Worm (Caenorhabditis elegans) whole organism, midembryonic: ENCODE data around the gene atp-2.

Experiments
- flt-1 ChIP-seq: fragments of 200-800 bp; sonication (Bioruptor generic); IDR thresholded peaks from 2 replicates; pipeline ENCODE4 v1.3.6; 2022; ENCODE audit warnings: missing genetic modification characterization, missing compliant biosample characterization
- klf-2 ChIP-seq: fragments of 200-800 bp; sonication (Bioruptor generic); conservative IDR thresholded peaks from 2 replicates; pipeline ENCODE4 v1.3.6; 2022; ENCODE audit warnings: missing genetic modification reagents, missing genetic modification characterization, missing compliant biosample characterization
- tab-1 ChIP-seq: fragments of 200-800 bp; sonication (Bioruptor generic); IDR thresholded peaks from 2 replicates; pipeline ENCODE4 v1.3.6; 2022; ENCODE audit warnings: missing genetic modification characterization, missing compliant biosample characterization
- ztf-23 ChIP-seq: fragments of 200-800 bp; sonication (Bioruptor generic); IDR thresholded peaks from 2 replicates; pipeline ENCODE4 v1.3.6; 2022; ENCODE audit warnings: missing genetic modification reagents, missing genetic modification characterization, missing compliant biosample characterization
- ztf-29 ChIP-seq: fragments of 200-800 bp; sonication (Bioruptor generic); IDR thresholded peaks from 2 replicates; pipeline ENCODE4 v1.3.6; 2022; ENCODE audit warnings: missing genetic modification reagents, missing genetic modification characterization, missing compliant biosample characterization

DNA sequence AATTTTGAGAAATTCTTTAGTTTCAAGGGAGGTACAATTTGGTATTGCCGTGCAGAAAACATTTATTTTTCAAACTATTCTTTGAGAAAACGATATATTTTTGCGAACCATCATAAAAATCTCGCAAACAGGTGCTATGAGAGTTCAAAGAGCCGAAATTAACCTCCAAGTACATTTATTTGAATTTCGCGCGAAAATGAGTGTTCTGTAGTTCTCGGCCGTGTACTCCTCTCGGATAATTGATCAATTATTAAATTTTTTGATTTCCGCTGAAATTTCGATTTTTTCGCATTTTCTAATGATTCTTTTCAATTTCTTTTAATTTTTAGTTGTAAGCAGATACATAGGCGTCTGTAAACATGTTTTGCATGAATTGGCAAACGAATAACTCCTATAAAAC, 38.0 kb upstream of the atp-2 start:
- TF ChIP-seq tab-1 (GFP tag; lab: Robert Waterston, UW) (no peak), ztf-23 (GFP tag; lab: Robert Waterston, UW) (no peak), ztf-29 (GFP tag; lab: Robert Waterston, UW) (no peak), klf-2 (GFP tag; lab: Robert Waterston, UW) (no peak), flt-1 (GFP tag; lab: Robert Waterston, UW) (peak; percentile 37; the same call in 1 of the 2 replicates)
